Worm (Caenorhabditis elegans) whole organism, L2 larva: Measurements from ENCODE around the gene str-123.

ENCODE experiments used
- C34F6.9 ChIP-seq: fragments of 150-350 bp; optimal IDR thresholded peaks from 2 replicates; lab custom pipeline; 2014; ENCODE audit warnings: missing biosample characterization, missing genetic modification characterization
- ama-1 ChIP-seq: fragments of 150-350 bp; optimal IDR thresholded peaks from 2 replicates; lab custom pipeline; 2018; ENCODE audit warnings: inconsistent platforms
- mab-5 ChIP-seq: fragments of 150-350 bp; optimal IDR thresholded peaks from 2 replicates; lab custom pipeline; 2014; ENCODE audit warnings: missing biosample characterization, missing genetic modification characterization
- mdl-1 ChIP-seq, 2 experiments: fragments of 150-350 bp in 1 of 2; sonication (generic microtip) in 1 of 2; optimal IDR thresholded peaks; 2 replicates each; lab custom pipeline; 2017; ENCODE audit warnings: missing biosample characterization in 2 of 2, missing genetic modification characterization in 2 of 2
- nhr-11 ChIP-seq: fragments of 150-350 bp; optimal IDR thresholded peaks from 2 replicates; lab custom pipeline; 2014; ENCODE audit warnings: missing biosample characterization, missing genetic modification characterization
- nhr-237 ChIP-seq: fragments of 150-350 bp; optimal IDR thresholded peaks from 2 replicates; lab custom pipeline; 2014; ENCODE audit warnings: missing biosample characterization, missing genetic modification characterization
- nhr-77 ChIP-seq: fragments of 150-350 bp; optimal IDR thresholded peaks from 2 replicates; lab custom pipeline; 2014; ENCODE audit warnings: missing biosample characterization, missing genetic modification characterization
- skn-1 ChIP-seq: sonication (generic microtip); optimal IDR thresholded peaks from 2 replicates; lab custom pipeline; 2017; ENCODE audit warnings: missing biosample characterization, missing genetic modification characterization
- unc-39 ChIP-seq: fragments of 150-350 bp; optimal IDR thresholded peaks from 2 replicates; lab custom pipeline; 2014; ENCODE audit warnings: missing biosample characterization, missing genetic modification characterization
- ztf-11 ChIP-seq: sonication (generic microtip); optimal IDR thresholded peaks from 2 replicates; lab custom pipeline; 2017; ENCODE audit warnings: missing biosample characterization, missing genetic modification characterization

DNA sequence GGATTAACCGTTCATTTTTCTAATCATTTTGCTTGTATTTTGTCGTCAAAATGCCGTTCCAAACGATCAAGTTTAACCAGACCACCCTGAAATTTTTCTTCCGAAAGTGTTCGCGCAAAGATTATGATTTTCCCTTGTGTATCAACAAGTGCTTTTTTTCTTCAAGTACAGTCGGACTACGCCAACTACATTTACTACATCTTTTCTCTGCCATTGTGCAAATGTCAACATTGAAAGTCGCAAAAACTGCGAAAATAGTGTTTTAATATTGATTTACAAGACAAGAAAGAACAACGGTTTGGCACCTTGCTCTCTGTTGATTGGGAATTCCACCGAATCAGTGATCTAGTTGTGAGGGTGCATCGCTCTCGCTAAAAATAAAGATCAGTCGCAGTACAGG, 39.3 kb upstream of the str-123 start:
- no peak for TF ChIP-seq skn-1 (tag; lab: Kevin White, UChicago)
- TF ChIP-seq ama-1, result no peak
- no peak for TF ChIP-seq mdl-1 (tag; optimal IDR thresholded peaks at IDR 0.05; lab: Kevin White, UChicago)
- TF ChIP-seq ztf-11 (tag; lab: Kevin White, UChicago), result no peak
- TF ChIP-seq nhr-11, result no peak
- no peak for TF ChIP-seq unc-39 (tag; lab: Kevin White, UChicago)
- no peak for TF ChIP-seq nhr-77 (tag; lab: Kevin White, UChicago)
- no peak for TF ChIP-seq mab-5 (tag; lab: Kevin White, UChicago)
- no peak for TF ChIP-seq C34F6.9 (tag; lab: Kevin White, UChicago)
- no peak for TF ChIP-seq nhr-237 (tag; lab: Kevin White, UChicago)
